Fruit fly (Drosophila melanogaster) S2 (cell line): ENCODE measurements around the gene CG10877.

Experiments
- CG8478 ChIP-seq: fragments of >200 bp; optimal IDR thresholded peaks from 2 replicates; lab custom pipeline; 2018
- CTCF ChIP-seq, 2 experiments: fragments of >200 bp; optimal IDR thresholded peaks; 2 replicates each; lab custom pipeline; 2018

dm6 chr3R:20543719-20544118 is 20.1 kb downstream of the CG10877 start:
- TF ChIP-seq CG8478 (lab: Kevin White, UChicago) (no peak), CTCF (optimal IDR thresholded peaks at IDR 0.05; lab: Kevin White, UChicago) (no peak)
